Fruit fly (Drosophila melanogaster) whole organism, embryonic: ENCODE results near the gene COX5B.

ENCODE experiments used
- Antp ChIP-seq: fragments of 200-800 bp; sonication (Bioruptor generic); optimal IDR thresholded peaks from 3 replicates; lab custom pipeline; 2016; ENCODE audit warnings: missing biosample characterization, missing genetic modification characterization
- C15 ChIP-seq: fragments of 200-800 bp; sonication (Bioruptor generic); IDR thresholded peaks from 3 replicates; pipeline ENCODE4 v1.3.6; 2022; ENCODE audit warnings: missing biosample characterization, missing genetic modification characterization
- CG10366 ChIP-seq: fragments of 200-800 bp; sonication (Bioruptor generic); IDR thresholded peaks from 2 replicates; pipeline ENCODE4 v1.3.6; 2022; ENCODE audit warnings: missing biosample characterization, missing genetic modification characterization
- CG11504 ChIP-seq: fragments of 200-800 bp; sonication (Bioruptor generic); optimal IDR thresholded peaks from 3 replicates; lab custom pipeline; 2019; ENCODE audit warnings: missing biosample characterization, mild to moderate bottlenecking, missing genetic modification characterization, moderate library complexity
- CG12391 ChIP-seq: fragments of 200-800 bp; sonication (Bioruptor generic); optimal IDR thresholded peaks from 3 replicates; lab custom pipeline; 2018; ENCODE audit warnings: missing biosample characterization, mild to moderate bottlenecking, missing genetic modification characterization, moderate library complexity
- CG15696 ChIP-seq: fragments of 200-800 bp; sonication (Bioruptor generic); optimal IDR thresholded peaks from 2 replicates; lab custom pipeline; 2019; ENCODE audit warnings: missing biosample characterization, mild to moderate bottlenecking, missing genetic modification characterization, moderate library complexity
- CG2129 ChIP-seq: fragments of 200-800 bp; sonication (Bioruptor generic); IDR thresholded peaks from 2 replicates; pipeline ENCODE4 v1.3.6; 2022; ENCODE audit warnings: missing biosample characterization, missing genetic modification characterization; ENCODE audit not compliant: partially characterized antibody
- CG2202 ChIP-seq: fragments of 200-800 bp; sonication (Bioruptor generic); optimal IDR thresholded peaks from 2 replicates; lab custom pipeline; 2018; ENCODE audit warnings: missing biosample characterization, mild to moderate bottlenecking, missing genetic modification characterization
- CG34224 ChIP-seq: fragments of 200-800 bp; sonication (Bioruptor generic); IDR thresholded peaks from 3 replicates; pipeline ENCODE4 v1.3.6; 2022; ENCODE audit warnings: missing biosample characterization, missing genetic modification characterization; ENCODE audit not compliant: partially characterized antibody
- CG5953 ChIP-seq: fragments of 200-800 bp; sonication (Bioruptor generic); IDR thresholded peaks from 2 replicates; pipeline ENCODE4 v1.3.6; 2022; ENCODE audit warnings: missing biosample characterization, missing genetic modification characterization
- CG7271 ChIP-seq: fragments of 200-800 bp; sonication (Bioruptor generic); optimal IDR thresholded peaks from 2 replicates; lab custom pipeline; 2018; ENCODE audit warnings: missing biosample characterization, mild to moderate bottlenecking, missing genetic modification characterization, moderate library complexity
- CG7556 ChIP-seq: fragments of 200-800 bp; sonication (Bioruptor generic); optimal IDR thresholded peaks from 2 replicates; lab custom pipeline; 2017; ENCODE audit warnings: missing biosample characterization, mild to moderate bottlenecking, missing genetic modification characterization
- CG7963 ChIP-seq: fragments of 200-800 bp; sonication (Bioruptor generic); IDR thresholded peaks from 3 replicates; pipeline ENCODE4 v1.3.6; 2022; ENCODE audit warnings: missing biosample characterization, missing genetic modification characterization; ENCODE audit not compliant: partially characterized antibody
- CG9876 ChIP-seq: fragments of 200-800 bp; sonication (Bioruptor generic); optimal IDR thresholded peaks from 2 replicates; lab custom pipeline; 2016; ENCODE audit warnings: missing biosample characterization, missing genetic modification characterization
- CHES-1-like ChIP-seq: fragments of 200-800 bp; sonication (Bioruptor generic); optimal IDR thresholded peaks from 2 replicates; lab custom pipeline; 2016; ENCODE audit warnings: missing biosample characterization, missing genetic modification characterization
- D19B ChIP-seq: fragments of 200-800 bp; sonication (Bioruptor generic); optimal IDR thresholded peaks from 2 replicates; lab custom pipeline; 2017; ENCODE audit warnings: missing biosample characterization, mild to moderate bottlenecking, missing genetic modification characterization
- Dad ChIP-seq: fragments of 200-800 bp; sonication (Bioruptor generic); optimal IDR thresholded peaks from 3 replicates; lab custom pipeline; 2016; ENCODE audit warnings: missing biosample characterization, missing genetic modification characterization
- Dll ChIP-seq: fragments of 200-800 bp; sonication (Bioruptor generic); IDR thresholded peaks from 4 replicates; pipeline ENCODE4 v1.3.6; 2022; ENCODE audit warnings: missing biosample characterization, missing genetic modification characterization; ENCODE audit not compliant: partially characterized antibody
- HLH54F ChIP-seq: fragments of 200-800 bp; sonication (Bioruptor generic); optimal IDR thresholded peaks from 3 replicates; lab custom pipeline; 2016; ENCODE audit warnings: missing biosample characterization, missing genetic modification characterization
- Hand ChIP-seq: fragments of 200-800 bp; sonication (Bioruptor generic); optimal IDR thresholded peaks from 2 replicates; lab custom pipeline; 2017; ENCODE audit warnings: mild to moderate bottlenecking, missing biosample characterization, missing genetic modification reagents, missing genetic modification characterization
- Hsf ChIP-seq: fragments of 200-800 bp; sonication (Bioruptor generic); optimal IDR thresholded peaks from 3 replicates; lab custom pipeline; 2016; ENCODE audit warnings: missing biosample characterization, missing genetic modification characterization
- Lhr ChIP-seq: fragments of 200-800 bp; sonication (Bioruptor generic); optimal IDR thresholded peaks from 3 replicates; lab custom pipeline; 2017; ENCODE audit warnings: mild to moderate bottlenecking, missing biosample characterization, missing genetic modification reagents, missing genetic modification characterization
- Max ChIP-seq: fragments of 200-800 bp; sonication (Bioruptor generic); optimal IDR thresholded peaks from 2 replicates; lab custom pipeline; 2016; ENCODE audit warnings: missing biosample characterization, mild to moderate bottlenecking, missing genetic modification characterization
- Nf-YC ChIP-seq: fragments of 200-800 bp; optimal IDR thresholded peaks from 3 replicates; lab custom pipeline; 2019; ENCODE audit warnings: missing biosample characterization, mild to moderate bottlenecking, missing genetic modification characterization, moderate library complexity
- Oli ChIP-seq: fragments of 200-800 bp; sonication (Bioruptor generic); optimal IDR thresholded peaks from 2 replicates; lab custom pipeline; 2018; ENCODE audit warnings: missing biosample characterization, mild to moderate bottlenecking, missing genetic modification characterization, moderate library complexity
- Pdp1 ChIP-seq, 2 experiments: fragments of 200-800 bp; sonication (Bioruptor generic); optimal IDR thresholded peaks; 3 replicates each; lab custom pipeline; 2016; ENCODE audit warnings: missing biosample characterization in 2 of 2, missing genetic modification characterization in 2 of 2, mild to moderate bottlenecking in 1 of 2, moderate library complexity in 1 of 2
- Trl ChIP-seq, 3 experiments: fragments of >200 bp in 2 of 3; fragments of 200-800 bp in 1 of 3; sonication (Bioruptor generic) in 1 of 3; optimal IDR thresholded peaks; 2 replicates in 1 of 3; 3 replicates in 2 of 3; lab custom pipeline; 2016 to 2017; ENCODE audit warnings: missing biosample characterization in 1 of 3, missing genetic modification characterization in 1 of 3
- Xrp1 ChIP-seq: fragments of 200-800 bp; sonication (Bioruptor generic); IDR thresholded peaks from 2 replicates; pipeline ENCODE4 v1.3.6; 2022; ENCODE audit warnings: missing biosample characterization, missing genetic modification characterization
- bigmax ChIP-seq: fragments of 200-800 bp; sonication (Bioruptor generic); optimal IDR thresholded peaks from 2 replicates; lab custom pipeline; 2018; ENCODE audit warnings: missing biosample characterization, mild to moderate bottlenecking, missing genetic modification characterization
- br ChIP-seq: fragments of >200 bp; optimal IDR thresholded peaks from 2 replicates; lab custom pipeline; 2017
- ci ChIP-seq: fragments of 200-800 bp; sonication (Bioruptor generic); IDR thresholded peaks from 3 replicates; pipeline ENCODE4 v1.3.6; 2022; ENCODE audit warnings: missing biosample characterization, missing genetic modification characterization
- crol ChIP-seq: fragments of 200-800 bp; sonication (Bioruptor generic); IDR thresholded peaks from 2 replicates; pipeline ENCODE4 v1.3.6; 2022; ENCODE audit warnings: missing biosample characterization, missing genetic modification characterization
- dimm ChIP-seq: fragments of 200-800 bp; sonication (Bioruptor generic); IDR thresholded peaks from 2 replicates; pipeline ENCODE4 v1.3.6; 2022; ENCODE audit warnings: missing biosample characterization, missing genetic modification characterization
- ewg ChIP-seq: fragments of 200-800 bp; sonication (Bioruptor generic); optimal IDR thresholded peaks from 3 replicates; lab custom pipeline; 2017; ENCODE audit warnings: mild to moderate bottlenecking, missing biosample characterization, missing genetic modification reagents, missing genetic modification characterization
- exex ChIP-seq: fragments of 200-800 bp; sonication (Bioruptor generic); optimal IDR thresholded peaks from 4 replicates; lab custom pipeline; 2018; ENCODE audit warnings: missing biosample characterization, mild to moderate bottlenecking, missing genetic modification characterization, moderate library complexity
- h ChIP-seq: fragments of >200 bp; optimal IDR thresholded peaks from 2 replicates; lab custom pipeline; 2017
- her ChIP-seq: fragments of 200-800 bp; sonication (Bioruptor generic); optimal IDR thresholded peaks from 2 replicates; lab custom pipeline; 2016; ENCODE audit warnings: missing biosample characterization, missing genetic modification characterization
- ken ChIP-seq: fragments of 200-800 bp; sonication (Bioruptor generic); IDR thresholded peaks from 3 replicates; pipeline ENCODE4 v1.3.6; 2022; ENCODE audit warnings: missing biosample characterization, missing genetic modification characterization
- maf-S ChIP-seq: fragments of 200-800 bp; sonication (Bioruptor generic); optimal IDR thresholded peaks from 2 replicates; lab custom pipeline; 2016; ENCODE audit warnings: missing biosample characterization, missing genetic modification characterization
- nom ChIP-seq: fragments of 200-800 bp; sonication (Bioruptor generic); optimal IDR thresholded peaks from 2 replicates; lab custom pipeline; 2017; ENCODE audit warnings: missing biosample characterization, missing genetic modification characterization, mild to moderate bottlenecking, moderate library complexity, missing genetic modification reagents
- pum ChIP-seq: fragments of 200-800 bp; sonication (Bioruptor generic); optimal IDR thresholded peaks from 2 replicates; lab custom pipeline; 2016; ENCODE audit warnings: missing biosample characterization, missing genetic modification characterization
- schlank ChIP-seq: fragments of 200-800 bp; sonication (Bioruptor generic); optimal IDR thresholded peaks from 2 replicates; lab custom pipeline; 2018; ENCODE audit warnings: missing biosample characterization, mild to moderate bottlenecking, missing genetic modification characterization
- sna ChIP-seq: fragments of 200-800 bp; sonication (Bioruptor generic); IDR thresholded peaks from 2 replicates; pipeline ENCODE4 v1.3.6; 2022; ENCODE audit warnings: missing biosample characterization, missing genetic modification characterization; ENCODE audit not compliant: partially characterized antibody
- tio ChIP-seq: fragments of 200-800 bp; sonication (Bioruptor generic); optimal IDR thresholded peaks from 2 replicates; lab custom pipeline; 2017; ENCODE audit warnings: missing biosample characterization, missing genetic modification characterization, inconsistent platforms
- vvl ChIP-seq: fragments of 200-800 bp; sonication (Bioruptor generic); IDR thresholded peaks from 2 replicates; pipeline ENCODE4 v1.3.6; 2022; ENCODE audit warnings: missing biosample characterization, missing genetic modification characterization
- wor ChIP-seq: fragments of 200-800 bp; sonication (Bioruptor generic); IDR thresholded peaks from 2 replicates; pipeline ENCODE4 v1.3.6; 2022; ENCODE audit warnings: missing biosample characterization, missing genetic modification characterization
- yki ChIP-seq: fragments of >200 bp; optimal IDR thresholded peaks from 3 replicates; lab custom pipeline; 2018
- zen2 ChIP-seq: fragments of 200-800 bp; sonication (Bioruptor generic); IDR thresholded peaks from 3 replicates; pipeline ENCODE4 v1.3.6; 2022; ENCODE audit warnings: missing biosample characterization, missing genetic modification characterization; ENCODE audit not compliant: partially characterized antibody

The COX5B gene

dm6 chr2L:6557429-6558384 is at the start of gene COX5B, which contains the start of gene IFT52 (continued):
- TF ChIP-seq Xrp1 (GFP tag; lab: Robert Waterston, UW) = peak; percentile 48; the same call in 1 of the 2 replicates
- TF ChIP-seq HLH54F (GFP tag; lab: Kevin White, UChicago) = peak; percentile 75
- peak; percentile 66 for TF ChIP-seq Antp (GFP tag; lab: Kevin White, UChicago)
- peak; percentile 66 for TF ChIP-seq pum (GFP tag; lab: Kevin White, UChicago)
- no peak for TF ChIP-seq Trl (optimal IDR thresholded peaks at IDR 0.05; lab: Kevin White, UChicago)
- peak; percentile 70 for TF ChIP-seq Trl (GFP tag; optimal IDR thresholded peaks at IDR 0.05; lab: Kevin White, UChicago)
- no peak for TF ChIP-seq dimm (GFP tag; lab: Robert Waterston, UW)
- peak; percentile 58 for TF ChIP-seq Nf-YC (tag; lab: Kevin White, UChicago)
- TF ChIP-seq D19B (GFP tag; lab: Kevin White, UChicago) = peak; percentile 29
- TF ChIP-seq CG7963 (GFP tag; lab: Robert Waterston, UW) = no peak
- no peak for TF ChIP-seq br
- peak; percentile 33 for TF ChIP-seq maf-S (GFP tag; lab: Kevin White, UChicago)
- no peak for TF ChIP-seq CG9876 (GFP tag; lab: Kevin White, UChicago)
- TF ChIP-seq nom (GFP tag; lab: Kevin White, UChicago) = no peak
- peak; percentile 81 for TF ChIP-seq vvl
- TF ChIP-seq Lhr (GFP tag; lab: Kevin White, UChicago) = peak; percentile 91
- no peak; the same call in 1 of the 2 replicates for TF ChIP-seq sna
- TF ChIP-seq her (GFP tag; lab: Kevin White, UChicago) = peak; percentile 14
- TF ChIP-seq CHES-1-like = no peak
- TF ChIP-seq CG5953 = peak; percentile 32; the same call in 1 of the 2 replicates
- no peak for TF ChIP-seq zen2 (GFP tag; lab: Robert Waterston, UW)
- peak; percentile 7 for TF ChIP-seq exex
- TF ChIP-seq crol = peak; percentile 86
- peak; percentile 10; the same call in 1 of the 3 replicates for TF ChIP-seq ci (GFP tag; lab: Robert Waterston, UW)
- peak; percentile 82 for TF ChIP-seq Hsf (GFP tag; lab: Kevin White, UChicago)
- peak; percentile 67 for TF ChIP-seq CG11504
- TF ChIP-seq CG7271 (tag; lab: Kevin White, UChicago) = peak; percentile 38
- no peak for TF ChIP-seq CG2129
- TF ChIP-seq ewg (GFP tag; lab: Kevin White, UChicago) = peak; percentile 3
- no peak for TF ChIP-seq schlank (tag; lab: Kevin White, UChicago)
- no peak for TF ChIP-seq h (lab: Kevin White, UChicago)
- peak; percentile 78 for TF ChIP-seq Max (GFP tag; lab: Kevin White, UChicago)
- peak; percentile 75 for TF ChIP-seq Dad (GFP tag; lab: Kevin White, UChicago)
- peak; percentile 62 to 98 for TF ChIP-seq Pdp1 (GFP tag; optimal IDR thresholded peaks at IDR 0.05; lab: Kevin White, UChicago)
- TF ChIP-seq CG2202 = no peak
- no peak for TF ChIP-seq tio (GFP tag; lab: Kevin White, UChicago)
- TF ChIP-seq CG7556 (GFP tag; lab: Kevin White, UChicago) = no peak
- 0 out of 3 replicates have a peak, but pooled peaks have one; percentile 46 for TF ChIP-seq C15 (GFP tag; lab: Robert Waterston, UW)
- peak; percentile 15 for TF ChIP-seq CG12391
- TF ChIP-seq CG10366 (GFP tag; lab: Robert Waterston, UW) = peak; percentile 62
- no peak for TF ChIP-seq Hand
- TF ChIP-seq wor (GFP tag; lab: Robert Waterston, UW) = no peak
- TF ChIP-seq Oli (tag; lab: Kevin White, UChicago) = no peak
- TF ChIP-seq bigmax = peak; percentile 85
- TF ChIP-seq ken = peak; percentile 82
- TF ChIP-seq CG15696 (tag; lab: Kevin White, UChicago) = peak; percentile 44
- no peak for TF ChIP-seq yki (lab: Kevin White, UChicago)
- no peak for TF ChIP-seq CG34224
- TF ChIP-seq Dll = peak; percentile 68; the same call in 3 of the 4 replicates
